Worm (Caenorhabditis elegans): ENCODE results near the gene jhdm-1.

Gene jhdm-1

ce11 chrIII:6482918-6483317, 28.6 kb downstream of the jhdm-1 start, which contains the start of gene chtb-2:
Gene chtb-2 (plus strand): TSS chrIII:6483218.
- TF ChIP-seq cog-1 (tag; optimal IDR thresholded peaks at IDR 0.05): no peak
- TF ChIP-seq med-1 (GFP tag; optimal IDR thresholded peaks at IDR 0.05; ENCODE audit: insufficient read depth): no peak
- no peak for TF ChIP-seq ref-1 (GFP tag; conservative IDR thresholded peaks at IDR 0.05)
- TF ChIP-seq T22C8.4 (GFP tag; IDR thresholded peaks at IDR 0.05): no peak
- no peak for TF ChIP-seq tab-1 (GFP tag; IDR thresholded peaks at IDR 0.05)
- TF ChIP-seq klf-2 (GFP tag; conservative IDR thresholded peaks at IDR 0.05): no peak
- TF ChIP-seq ztf-23 (GFP tag; IDR thresholded peaks at IDR 0.05): no peak
- TF ChIP-seq flt-1 (GFP tag; IDR thresholded peaks at IDR 0.05): no peak
- no peak for TF ChIP-seq ztf-29 (GFP tag; IDR thresholded peaks at IDR 0.05)

ce11 chrIII:6488916-6489315, 34.6 kb downstream of the jhdm-1 start:
- TF ChIP-seq ztf-29 (GFP tag; IDR thresholded peaks at IDR 0.05) (no peak), ref-1 (GFP tag; conservative IDR thresholded peaks at IDR 0.05) (no peak), tab-1 (GFP tag; IDR thresholded peaks at IDR 0.05) (no peak), med-1 (GFP tag; optimal IDR thresholded peaks at IDR 0.05; ENCODE audit: insufficient read depth) (no peak), cog-1 (tag; optimal IDR thresholded peaks at IDR 0.05) (no peak)

- TF ChIP-seq tab-1 (GFP tag; IDR thresholded peaks at IDR 0.05) (no peak), cog-1 (tag; optimal IDR thresholded peaks at IDR 0.05) (no peak)
These were observed 35.2 kb downstream of the jhdm-1 start, which contains the start of gene rpt-3 for ce11 chrIII:6489493-6489892. Gene rpt-3 (plus strand): TSS chrIII:6489793.

ce11 chrIII:6490989-6491388, 36.7 kb downstream of the jhdm-1 start:
- no peak for TF ChIP-seq cog-1 (tag; optimal IDR thresholded peaks at IDR 0.05)
- TF ChIP-seq ref-1 (GFP tag; conservative IDR thresholded peaks at IDR 0.05): no peak
- TF ChIP-seq flt-1 (GFP tag; IDR thresholded peaks at IDR 0.05): no peak
- no peak for TF ChIP-seq med-1 (GFP tag; optimal IDR thresholded peaks at IDR 0.05; ENCODE audit: insufficient read depth)
- no peak for TF ChIP-seq ztf-29 (GFP tag; IDR thresholded peaks at IDR 0.05)
- no peak for TF ChIP-seq T22C8.4 (GFP tag; IDR thresholded peaks at IDR 0.05)
- no peak for TF ChIP-seq tab-1 (GFP tag; IDR thresholded peaks at IDR 0.05)
- no peak for TF ChIP-seq klf-2 (GFP tag; conservative IDR thresholded peaks at IDR 0.05)
- TF ChIP-seq ztf-23 (GFP tag; IDR thresholded peaks at IDR 0.05): no peak

ce11 chrIII:6492807-6493206, 38.5 kb downstream of the jhdm-1 start, which contains the start of gene srb-11:
Gene srb-11 (minus strand): TSS chrIII:6492907.
- no peak for TF ChIP-seq med-1 (GFP tag; optimal IDR thresholded peaks at IDR 0.05; ENCODE audit: insufficient read depth)
- TF ChIP-seq ref-1 (GFP tag; conservative IDR thresholded peaks at IDR 0.05): no peak
- no peak for TF ChIP-seq klf-2 (GFP tag; conservative IDR thresholded peaks at IDR 0.05)
- TF ChIP-seq ztf-23 (GFP tag; IDR thresholded peaks at IDR 0.05): no peak
- TF ChIP-seq ztf-29 (GFP tag; IDR thresholded peaks at IDR 0.05): no peak
- no peak for TF ChIP-seq tab-1 (GFP tag; IDR thresholded peaks at IDR 0.05)
- TF ChIP-seq flt-1 (GFP tag; IDR thresholded peaks at IDR 0.05): no peak
- TF ChIP-seq cog-1 (tag; optimal IDR thresholded peaks at IDR 0.05): no peak
- no peak for TF ChIP-seq T22C8.4 (GFP tag; IDR thresholded peaks at IDR 0.05)

ce11 chrIII:6495191-6495723, 41.0 kb downstream of the jhdm-1 start, which contains the start of gene F23F12.13:
Gene F23F12.13 (plus strand): TSS chrIII:6495673.
- TF ChIP-seq flt-1 (GFP tag; IDR thresholded peaks at IDR 0.05) (no peak), ztf-29 (GFP tag; IDR thresholded peaks at IDR 0.05) (no peak), ztf-23 (GFP tag; IDR thresholded peaks at IDR 0.05) (no peak), ref-1 (GFP tag; conservative IDR thresholded peaks at IDR 0.05) (no peak), T22C8.4 (GFP tag; IDR thresholded peaks at IDR 0.05) (no peak), klf-2 (GFP tag; conservative IDR thresholded peaks at IDR 0.05) (no peak), tab-1 (GFP tag; IDR thresholded peaks at IDR 0.05) (no peak), cog-1 (tag; optimal IDR thresholded peaks at IDR 0.05) (no peak), med-1 (GFP tag; optimal IDR thresholded peaks at IDR 0.05; ENCODE audit: insufficient read depth) (no peak)

- TF ChIP-seq T22C8.4 (GFP tag; IDR thresholded peaks at IDR 0.05) (no peak), klf-2 (GFP tag; conservative IDR thresholded peaks at IDR 0.05) (no peak), ref-1 (GFP tag; conservative IDR thresholded peaks at IDR 0.05) (no peak), ztf-23 (GFP tag; IDR thresholded peaks at IDR 0.05) (no peak), med-1 (GFP tag; optimal IDR thresholded peaks at IDR 0.05; ENCODE audit: insufficient read depth) (no peak), ztf-29 (GFP tag; IDR thresholded peaks at IDR 0.05) (no peak), tab-1 (GFP tag; IDR thresholded peaks at IDR 0.05) (no peak), cog-1 (tag; optimal IDR thresholded peaks at IDR 0.05) (no peak), flt-1 (GFP tag; IDR thresholded peaks at IDR 0.05) (no peak)
These were observed 43.9 kb downstream of the jhdm-1 start, which contains the start of gene sdz-15 for ce11 chrIII:6498176-6498575. Gene sdz-15 (plus strand): TSS chrIII:6498476.

- no peak for TF ChIP-seq flt-1 (GFP tag; IDR thresholded peaks at IDR 0.05)
These were observed 44.8 kb downstream of the jhdm-1 start for ce11 chrIII:6499102-6499501.

ce11 chrIII:6500032-6500564, 45.8 kb downstream of the jhdm-1 start, which contains the start of gene F23F12.3:
Gene F23F12.3 (plus strand): TSS chrIII:6500514.
- TF ChIP-seq T22C8.4 (GFP tag; IDR thresholded peaks at IDR 0.05) (no peak), ztf-29 (GFP tag; IDR thresholded peaks at IDR 0.05) (no peak), tab-1 (GFP tag; IDR thresholded peaks at IDR 0.05) (no peak), klf-2 (GFP tag; conservative IDR thresholded peaks at IDR 0.05) (no peak), ref-1 (GFP tag; conservative IDR thresholded peaks at IDR 0.05) (no peak), ztf-23 (GFP tag; IDR thresholded peaks at IDR 0.05) (no peak), cog-1 (tag; optimal IDR thresholded peaks at IDR 0.05) (no peak)

ce11 chrIII:6507832-6508231, 53.5 kb downstream of the jhdm-1 start, which contains the start of gene F23F12.12:
Gene F23F12.12 (plus strand): TSS chrIII:6508132.
- TF ChIP-seq ztf-29 (GFP tag; IDR thresholded peaks at IDR 0.05) (no peak), T22C8.4 (GFP tag; IDR thresholded peaks at IDR 0.05) (no peak)
